Fruit fly (Drosophila melanogaster) whole organism, embryonic: Measurements from ENCODE around the gene Fdx1.

Experiments
- Aef1 ChIP-seq: fragments of 200-800 bp; sonication (Bioruptor generic); IDR thresholded peaks from 3 replicates; pipeline ENCODE4 v1.3.6; 2022; ENCODE audit warnings: missing biosample characterization, missing genetic modification characterization
- Asciz ChIP-seq: fragments of 200-800 bp; sonication (Bioruptor generic); optimal IDR thresholded peaks from 2 replicates; lab custom pipeline; 2017; ENCODE audit warnings: missing biosample characterization, mild to moderate bottlenecking, missing genetic modification characterization, missing genetic modification reagents
- CG10462 ChIP-seq: fragments of 200-800 bp; sonication (Bioruptor generic); optimal IDR thresholded peaks from 2 replicates; lab custom pipeline; 2016; ENCODE audit warnings: missing biosample characterization, missing genetic modification characterization
- CG11085 ChIP-seq: fragments of 200-800 bp; sonication (Bioruptor generic); IDR thresholded peaks from 2 replicates; pipeline ENCODE4 v1.3.6; 2022; ENCODE audit warnings: missing biosample characterization, missing genetic modification characterization
- CG12219 ChIP-seq: fragments of 200-800 bp; sonication (Bioruptor generic); optimal IDR thresholded peaks from 3 replicates; lab custom pipeline; 2018; ENCODE audit warnings: missing biosample characterization, mild to moderate bottlenecking, missing genetic modification characterization
- CG13894 ChIP-seq: fragments of 200-800 bp; sonication (Bioruptor generic); optimal IDR thresholded peaks from 3 replicates; lab custom pipeline; 2018; ENCODE audit warnings: missing biosample characterization, mild to moderate bottlenecking, missing genetic modification characterization, moderate library complexity
- CG14050 ChIP-seq: fragments of 200-800 bp; sonication (Bioruptor generic); IDR thresholded peaks from 3 replicates; pipeline ENCODE4 v1.3.6; 2022; ENCODE audit warnings: missing biosample characterization, missing genetic modification characterization
- CG14710 ChIP-seq: fragments of 200-800 bp; sonication (Bioruptor generic); optimal IDR thresholded peaks from 3 replicates; lab custom pipeline; 2019; ENCODE audit warnings: missing biosample characterization, mild to moderate bottlenecking, missing genetic modification characterization, moderate library complexity
- CG14965 ChIP-seq: fragments of 200-800 bp; sonication (Bioruptor generic); optimal IDR thresholded peaks from 2 replicates; lab custom pipeline; 2016; ENCODE audit warnings: missing biosample characterization, missing genetic modification characterization, borderline replicate concordance
- CG1529 ChIP-seq: fragments of 200-800 bp; sonication (Bioruptor generic); optimal IDR thresholded peaks from 3 replicates; lab custom pipeline; 2018; ENCODE audit warnings: missing biosample characterization, missing genetic modification characterization
- CG4360 ChIP-seq: fragments of 200-800 bp; sonication (Bioruptor generic); IDR thresholded peaks from 2 replicates; pipeline ENCODE4 v1.3.6; 2022; ENCODE audit warnings: missing biosample characterization, missing genetic modification characterization
- CG6272 ChIP-seq: fragments of 200-800 bp; sonication (Bioruptor generic); IDR thresholded peaks from 2 replicates; pipeline ENCODE4 v1.3.6; 2022; ENCODE audit warnings: missing biosample characterization, missing genetic modification characterization
- CG6813 ChIP-seq: fragments of 200-800 bp; sonication (Bioruptor generic); optimal IDR thresholded peaks from 2 replicates; lab custom pipeline; 2017; ENCODE audit warnings: missing biosample characterization, missing genetic modification characterization, mild to moderate bottlenecking, moderate library complexity, missing genetic modification reagents
- CG7745 ChIP-seq: fragments of 200-800 bp; sonication (Bioruptor generic); optimal IDR thresholded peaks from 2 replicates; lab custom pipeline; 2018; ENCODE audit warnings: missing biosample characterization, mild to moderate bottlenecking, missing genetic modification characterization, moderate library complexity
- Dbx ChIP-seq: fragments of 200-800 bp; sonication (Bioruptor generic); IDR thresholded peaks from 3 replicates; pipeline ENCODE4 v1.3.6; 2022; ENCODE audit warnings: missing biosample characterization, missing genetic modification characterization
- Dip2 ChIP-seq: fragments of 200-800 bp; sonication (Bioruptor generic); IDR thresholded peaks from 2 replicates; pipeline ENCODE4 v1.3.6; 2022; ENCODE audit warnings: missing biosample characterization, missing genetic modification characterization
- Drgx ChIP-seq: fragments of 200-800 bp; sonication (Bioruptor generic); IDR thresholded peaks from 2 replicates; pipeline ENCODE4 v1.3.6; 2022; ENCODE audit warnings: missing biosample characterization, missing genetic modification characterization
- E2f2 ChIP-seq: fragments of 200-800 bp; sonication (Bioruptor generic); IDR thresholded peaks from 2 replicates; pipeline ENCODE4 v1.3.6; 2022; ENCODE audit warnings: missing biosample characterization, missing genetic modification characterization
- HLH54F ChIP-seq: fragments of 200-800 bp; sonication (Bioruptor generic); optimal IDR thresholded peaks from 3 replicates; lab custom pipeline; 2016; ENCODE audit warnings: missing biosample characterization, missing genetic modification characterization
- Hand ChIP-seq: fragments of 200-800 bp; sonication (Bioruptor generic); optimal IDR thresholded peaks from 2 replicates; lab custom pipeline; 2017; ENCODE audit warnings: mild to moderate bottlenecking, missing biosample characterization, missing genetic modification reagents, missing genetic modification characterization
- MESR4 ChIP-seq: fragments of 200-800 bp; sonication (Bioruptor generic); optimal IDR thresholded peaks from 2 replicates; lab custom pipeline; 2018; ENCODE audit warnings: missing biosample characterization, mild to moderate bottlenecking, missing genetic modification characterization, moderate library complexity
- MTF-1 ChIP-seq: fragments of 200-800 bp; sonication (Bioruptor generic); optimal IDR thresholded peaks from 2 replicates; lab custom pipeline; 2018; ENCODE audit warnings: missing biosample characterization, mild to moderate bottlenecking, missing genetic modification characterization, borderline replicate concordance
- Nf-YB ChIP-seq: fragments of 200-800 bp; sonication (Bioruptor generic); optimal IDR thresholded peaks from 3 replicates; lab custom pipeline; 2019; ENCODE audit warnings: missing biosample characterization, mild to moderate bottlenecking, missing genetic modification characterization, moderate library complexity
- Pdp1 ChIP-seq, 2 experiments: fragments of 200-800 bp; sonication (Bioruptor generic); optimal IDR thresholded peaks; 3 replicates each; lab custom pipeline; 2016; ENCODE audit warnings: missing biosample characterization in 2 of 2, missing genetic modification characterization in 2 of 2, mild to moderate bottlenecking in 1 of 2, moderate library complexity in 1 of 2
- Rx ChIP-seq: fragments of 200-800 bp; sonication (Bioruptor generic); IDR thresholded peaks from 2 replicates; pipeline ENCODE4 v1.3.6; 2022; ENCODE audit warnings: missing biosample characterization, missing genetic modification characterization
- Stat92E ChIP-seq, 3 experiments: fragments of >200 bp in 2 of 3; fragments of 200-800 bp in 1 of 3; sonication (Bioruptor generic) in 1 of 3; optimal IDR thresholded peaks; 2 replicates each; lab custom pipeline; 2017 to 2019; ENCODE audit warnings: missing biosample characterization in 3 of 3, missing genetic modification characterization in 3 of 3, mild to moderate bottlenecking in 1 of 3, moderate library complexity in 1 of 3
- az2 ChIP-seq: fragments of 200-800 bp; sonication (Bioruptor generic); optimal IDR thresholded peaks from 3 replicates; lab custom pipeline; 2016; ENCODE audit warnings: missing biosample characterization, missing genetic modification characterization
- bbx ChIP-seq: fragments of 200-800 bp; sonication (Bioruptor generic); IDR thresholded peaks from 2 replicates; pipeline ENCODE4 v1.3.6; 2022; ENCODE audit warnings: missing biosample characterization, missing genetic modification characterization; ENCODE audit not compliant: partially characterized antibody
- bowl ChIP-seq: fragments of 200-800 bp; sonication (Bioruptor generic); IDR thresholded peaks from 2 replicates; pipeline ENCODE4 v1.3.6; 2022; ENCODE audit warnings: missing biosample characterization, missing genetic modification characterization
- cas ChIP-seq: fragments of 200-800 bp; sonication (Bioruptor generic); IDR thresholded peaks from 2 replicates; pipeline ENCODE4 v1.3.6; 2022; ENCODE audit warnings: missing biosample characterization, missing genetic modification characterization
- chinmo ChIP-seq: fragments of 200-800 bp; sonication (Bioruptor generic); IDR thresholded peaks from 4 replicates; pipeline ENCODE4 v1.3.6; 2022; ENCODE audit warnings: missing biosample characterization, missing genetic modification characterization; ENCODE audit not compliant: partially characterized antibody
- chm ChIP-seq: fragments of 200-800 bp; sonication (Bioruptor generic); IDR thresholded peaks from 2 replicates; pipeline ENCODE4 v1.3.6; 2022; ENCODE audit warnings: missing biosample characterization, missing genetic modification characterization
- dmrt99B ChIP-seq: fragments of 200-800 bp; sonication (Bioruptor generic); optimal IDR thresholded peaks from 2 replicates; lab custom pipeline; 2018; ENCODE audit warnings: missing biosample characterization, mild to moderate bottlenecking, missing genetic modification characterization, moderate library complexity
- en ChIP-seq: fragments of 200-800 bp; sonication (Bioruptor generic); optimal IDR thresholded peaks from 2 replicates; lab custom pipeline; 2016; ENCODE audit warnings: missing biosample characterization, missing genetic modification characterization
- kah ChIP-seq: fragments of 200-800 bp; sonication (Bioruptor generic); optimal IDR thresholded peaks from 2 replicates; lab custom pipeline; 2018; ENCODE audit warnings: missing biosample characterization, mild to moderate bottlenecking, missing genetic modification characterization
- kay ChIP-seq: fragments of 200-800 bp; sonication (Bioruptor generic); optimal IDR thresholded peaks from 2 replicates; lab custom pipeline; 2016; ENCODE audit warnings: missing biosample characterization, missing genetic modification characterization
- luna ChIP-seq: fragments of 200-800 bp; sonication (Bioruptor generic); optimal IDR thresholded peaks from 2 replicates; lab custom pipeline; 2016; ENCODE audit warnings: missing biosample characterization, missing genetic modification characterization
- mam ChIP-seq: fragments of 200-800 bp; sonication (Bioruptor generic); optimal IDR thresholded peaks from 3 replicates; lab custom pipeline; 2016; ENCODE audit warnings: missing biosample characterization, missing genetic modification characterization
- otp ChIP-seq: fragments of 200-800 bp; sonication (Bioruptor generic); IDR thresholded peaks from 3 replicates; pipeline ENCODE4, ENCODE4 v1.3.6; 2022; ENCODE audit warnings: missing biosample characterization, missing genetic modification characterization
- p53 ChIP-seq: fragments of 200-800 bp; sonication (Bioruptor generic); optimal IDR thresholded peaks from 2 replicates; lab custom pipeline; 2016; ENCODE audit warnings: missing biosample characterization, missing genetic modification characterization
- pzg ChIP-seq: fragments of 200-800 bp; sonication (Bioruptor generic); optimal IDR thresholded peaks from 3 replicates; lab custom pipeline; 2018; ENCODE audit warnings: missing biosample characterization, mild to moderate bottlenecking, missing genetic modification characterization, moderate library complexity
- sna ChIP-seq: fragments of 200-800 bp; sonication (Bioruptor generic); IDR thresholded peaks from 2 replicates; pipeline ENCODE4 v1.3.6; 2022; ENCODE audit warnings: missing biosample characterization, missing genetic modification characterization; ENCODE audit not compliant: partially characterized antibody
- toy ChIP-seq: fragments of 200-800 bp; sonication (Bioruptor generic); IDR thresholded peaks from 2 replicates; pipeline ENCODE4 v1.3.6; 2022; ENCODE audit warnings: missing biosample characterization, missing genetic modification characterization
- z ChIP-seq: fragments of 200-800 bp; sonication (Bioruptor generic); IDR thresholded peaks from 3 replicates; pipeline ENCODE4 v1.3.6; 2022; ENCODE audit warnings: missing biosample characterization, missing genetic modification characterization

Gene Fdx1

DNA sequence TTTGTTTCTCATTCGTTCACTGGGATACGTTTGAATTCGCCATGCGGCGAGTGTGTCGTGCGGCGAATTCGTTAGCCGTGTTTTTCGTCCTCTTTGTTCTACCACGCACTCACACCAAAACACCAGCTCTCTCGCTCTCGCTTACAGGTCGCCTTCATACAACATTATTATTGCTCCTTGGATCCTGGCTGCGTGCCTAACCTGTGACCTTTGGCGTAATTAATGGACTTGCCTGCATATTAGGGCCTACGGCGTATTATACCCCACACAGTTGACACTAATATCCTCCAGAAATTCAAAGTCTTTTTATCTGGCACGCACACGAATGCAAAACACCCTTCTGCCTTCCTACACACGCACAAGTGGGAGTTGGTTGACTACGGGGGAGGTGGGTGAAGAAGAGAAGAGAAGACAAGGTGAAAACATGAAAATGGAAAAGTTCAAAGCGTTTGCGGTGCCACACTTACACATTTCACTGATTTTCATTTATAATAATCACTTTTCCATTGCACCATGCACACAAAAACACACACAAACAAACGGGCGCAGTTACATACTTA is 39.1 kb upstream of the Fdx1 start (continued):
- no peak for TF ChIP-seq p53 (GFP tag; lab: Kevin White, UChicago)

DNA sequence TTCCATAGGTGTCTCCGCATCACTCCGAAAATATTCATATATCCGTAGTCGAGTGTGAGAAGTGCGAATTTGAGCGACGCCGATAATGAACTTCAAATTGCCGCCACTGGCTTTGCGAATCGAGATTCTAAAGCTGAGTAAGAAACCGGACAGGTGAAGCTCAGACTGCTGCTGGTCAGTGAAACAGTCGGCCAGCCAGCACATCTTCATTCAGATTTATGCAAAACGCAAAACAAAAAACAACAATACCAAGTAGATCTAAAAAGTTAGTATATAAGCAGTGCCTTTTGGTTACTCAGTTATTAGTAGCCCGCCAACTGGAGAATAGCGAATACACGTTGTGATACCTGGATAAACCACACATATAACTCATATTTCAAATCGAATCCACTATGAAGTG is 33.5 kb upstream of the Fdx1 start, which contains the start of gene Cpr67B:
TSS of gene Cpr67B (plus strand) at position 301 of the 400 bp plus-strand sequence.
- TF ChIP-seq CG13894 (tag; lab: Kevin White, UChicago) = peak; percentile 43
- 0 out of 4 replicates have a peak, but pooled peaks have one; percentile 15 for TF ChIP-seq chinmo (GFP tag; lab: Robert Waterston, UW)
- no peak for TF ChIP-seq luna (GFP tag; lab: Kevin White, UChicago)

DNA sequence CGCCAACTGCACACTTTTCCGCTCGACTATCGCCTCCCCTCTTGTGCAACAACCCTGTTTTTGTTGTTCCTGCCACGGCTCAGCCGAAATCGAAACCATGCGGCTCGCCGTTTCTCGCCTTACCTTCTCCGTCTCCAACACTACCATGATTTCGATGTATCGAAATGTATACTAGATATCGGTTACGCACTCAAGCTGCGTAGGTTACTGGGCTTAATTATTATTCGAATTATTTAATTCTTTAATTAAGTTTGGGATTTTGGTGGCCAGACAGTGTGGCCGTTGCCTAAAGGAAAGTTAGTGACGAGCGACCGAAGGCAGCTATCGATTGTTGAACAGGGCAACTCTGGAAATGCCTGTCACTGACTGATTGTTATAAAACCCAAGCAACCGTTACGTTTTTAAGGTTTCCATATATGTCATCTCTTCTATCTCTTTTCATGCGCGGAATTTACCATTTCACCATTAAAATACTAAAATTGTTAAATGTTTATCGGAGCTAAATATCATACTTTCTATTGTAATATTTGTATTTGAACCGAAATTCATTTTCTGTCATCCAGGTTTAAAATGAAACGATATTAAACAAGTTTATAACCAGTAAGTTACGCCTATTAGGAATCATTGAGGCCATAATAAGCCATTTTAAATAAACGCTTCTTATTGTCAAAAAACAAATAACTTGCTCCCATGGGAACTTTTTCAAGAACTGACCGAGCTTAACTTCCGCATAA is 31.3 kb upstream of the Fdx1 start, which contains the start of gene eIF4E1:
TSS of gene eIF4E1 (minus strand) at position 304 of the 734 bp plus-strand sequence.
- TF ChIP-seq CG7745 (tag; lab: Kevin White, UChicago) (peak; percentile 57), en (GFP tag; lab: Kevin White, UChicago) (no peak), kay (GFP tag; lab: Kevin White, UChicago) (peak; percentile 23), CG14965 (GFP tag; lab: Kevin White, UChicago) (no peak), CG4360 (peak; percentile 52; the same call in 1 of the 2 replicates), CG14050 (GFP tag; lab: Robert Waterston, UW) (no peak), toy (GFP tag; lab: Robert Waterston, UW) (no peak), Dip2 (GFP tag; lab: Robert Waterston, UW) (no peak), MESR4 (GFP tag; lab: Kevin White, UChicago) (peak; percentile 86), bowl (GFP tag; lab: Robert Waterston, UW) (no peak), E2f2 (GFP tag; lab: Robert Waterston, UW) (peak; percentile 50), bbx (GFP tag; lab: Robert Waterston, UW) (peak; percentile 85), CG14710 (tag; lab: Kevin White, UChicago) (peak; percentile 71), CG6272 (GFP tag; lab: Robert Waterston, UW) (no peak), otp (GFP tag; lab: Robert Waterston, UW) (no peak; the same call in 2 of the 3 replicates), Drgx (GFP tag; lab: Robert Waterston, UW) (no peak), CG1529 (GFP tag; lab: Kevin White, UChicago) (no peak), HLH54F (GFP tag; lab: Kevin White, UChicago) (peak; percentile 29), CG10462 (GFP tag; lab: Kevin White, UChicago) (peak; percentile 75), CG6813 (GFP tag; lab: Kevin White, UChicago) (no peak), mam (GFP tag; lab: Kevin White, UChicago) (peak; percentile 60), sna (GFP tag; lab: Robert Waterston, UW) (no peak), Stat92E (GFP tag; optimal IDR thresholded peaks at IDR 0.05; lab: Kevin White, UChicago) (peak in 1 of 3 experiments; percentile 58), Aef1 (GFP tag; lab: Robert Waterston, UW) (no peak), Nf-YB (GFP tag; lab: Kevin White, UChicago) (no peak), Asciz (GFP tag; lab: Kevin White, UChicago) (no peak), CG11085 (GFP tag; lab: Robert Waterston, UW) (no peak), Rx (GFP tag; lab: Robert Waterston, UW) (no peak), Hand (no peak), chm (GFP tag; lab: Robert Waterston, UW) (no peak), kah (no peak), CG12219 (GFP tag; lab: Kevin White, UChicago) (no peak), dmrt99B (tag; lab: Kevin White, UChicago) (no peak), Pdp1 (GFP tag; optimal IDR thresholded peaks at IDR 0.05; lab: Kevin White, UChicago) (peak; percentile 56 to 91), Dbx (GFP tag; lab: Robert Waterston, UW) (0 out of 3 replicates have a peak, but pooled peaks have one; percentile 21), pzg (GFP tag; lab: Kevin White, UChicago) (peak; percentile 94), az2 (GFP tag; lab: Kevin White, UChicago) (no peak), MTF-1 (no peak), z (GFP tag; lab: Robert Waterston, UW) (no peak), cas (GFP tag; lab: Robert Waterston, UW) (no peak)
